Fruit fly (Drosophila melanogaster): ENCODE measurements around the gene CG10948.

DNA sequence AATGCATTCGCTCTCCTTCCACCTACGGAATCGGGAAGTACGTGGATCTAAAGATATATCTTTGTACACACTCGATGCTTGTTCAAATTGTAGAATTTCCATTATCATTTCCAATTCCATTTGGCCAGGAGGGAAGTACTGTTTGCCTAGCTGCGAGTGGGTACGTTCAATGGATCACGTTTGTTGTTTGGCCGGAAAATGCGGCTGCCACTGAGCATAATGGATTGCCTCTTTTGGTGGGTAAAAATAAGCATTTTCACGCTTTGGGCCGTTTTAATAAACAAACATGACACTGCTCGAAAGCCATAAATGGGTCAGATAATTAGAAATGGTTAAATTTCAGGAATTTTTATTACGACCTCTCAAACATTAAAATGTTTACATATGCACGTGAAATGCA is 16.6 kb downstream of the CG10948 start:
- no peak for TF ChIP-seq CG11762 (GFP tag; optimal IDR thresholded peaks at IDR 0.05; ENCODE audit: insufficient read depth)
- no peak for TF ChIP-seq dac (GFP tag; optimal IDR thresholded peaks at IDR 0.05)
